Worm (Caenorhabditis elegans) whole organism, mixed stage, embryonic: ENCODE data around the gene ZK418.11.
A peak's percentile ranks its signal among the peaks of the same experiment; 100 is the strongest.

Experiments used
- M03D4.4 ChIP-seq: sonication (generic microtip); optimal IDR thresholded peaks from 2 replicates; lab custom pipeline; 2017; ENCODE audit warnings: mild to moderate bottlenecking, missing genetic modification characterization, missing compliant biosample characterization
- bed-3 ChIP-seq: fragments of 200-800 bp; sonication (Bioruptor generic); optimal IDR thresholded peaks from 3 replicates; lab custom pipeline; 2018; ENCODE audit warnings: mild to moderate bottlenecking, missing genetic modification characterization, moderate library complexity, missing compliant biosample characterization
- blmp-1 ChIP-seq: fragments of 150-350 bp; optimal IDR thresholded peaks from 2 replicates; lab custom pipeline; 2014; ENCODE audit warnings: missing biosample characterization, missing genetic modification characterization
- ceh-39 ChIP-seq: fragments of 150-350 bp; optimal IDR thresholded peaks from 2 replicates; lab custom pipeline; 2014; ENCODE audit warnings: missing biosample characterization, missing genetic modification characterization
- ceh-43 ChIP-seq: fragments of 200-800 bp; sonication (Bioruptor generic); optimal IDR thresholded peaks from 2 replicates; lab custom pipeline; 2018; ENCODE audit warnings: mild to moderate bottlenecking, missing genetic modification characterization, moderate library complexity, missing compliant biosample characterization
- ceh-83 ChIP-seq: fragments of 200-800 bp; sonication (Bioruptor generic); optimal IDR thresholded peaks from 2 replicates; lab custom pipeline; 2018; ENCODE audit warnings: mild to moderate bottlenecking, missing genetic modification characterization, missing compliant biosample characterization
- ces-1 ChIP-seq: fragments of 150-350 bp; optimal IDR thresholded peaks from 2 replicates; lab custom pipeline; 2014; ENCODE audit warnings: missing biosample characterization, missing genetic modification reagents, missing genetic modification characterization
- cnd-1 ChIP-seq: fragments of 200-800 bp; sonication (Bioruptor generic); optimal IDR thresholded peaks from 2 replicates; lab custom pipeline; 2018; ENCODE audit warnings: mild to moderate bottlenecking, missing genetic modification characterization, missing compliant biosample characterization
- drap-1 ChIP-seq: fragments of 200-800 bp; sonication (Bioruptor generic); optimal IDR thresholded peaks from 3 replicates; lab custom pipeline; 2018; ENCODE audit warnings: mild to moderate bottlenecking, missing genetic modification characterization, missing compliant biosample characterization
- elt-3 ChIP-seq: fragments of 150-350 bp; optimal IDR thresholded peaks from 2 replicates; lab custom pipeline; 2014; ENCODE audit warnings: missing biosample characterization, missing genetic modification characterization
- flh-1 ChIP-seq: fragments of 200-800 bp; sonication (Bioruptor generic); optimal IDR thresholded peaks from 2 replicates; lab custom pipeline; 2018; ENCODE audit warnings: mild to moderate bottlenecking, missing genetic modification characterization, moderate library complexity, missing compliant biosample characterization
- ham-2 ChIP-seq: fragments of 200-800 bp; sonication (Bioruptor generic); optimal IDR thresholded peaks from 2 replicates; lab custom pipeline; 2018; ENCODE audit warnings: mild to moderate bottlenecking, missing genetic modification characterization, missing compliant biosample characterization
- hlh-1 ChIP-seq: fragments of 150-350 bp; optimal IDR thresholded peaks from 2 replicates; lab custom pipeline; 2014; ENCODE audit warnings: missing biosample characterization, missing genetic modification reagents, missing genetic modification characterization
- lin-13 ChIP-seq: fragments of 150-350 bp; optimal IDR thresholded peaks from 2 replicates; lab custom pipeline; 2014; ENCODE audit warnings: missing biosample characterization, missing genetic modification characterization
- lin-32 ChIP-seq: fragments of 200-800 bp; sonication (Bioruptor generic); optimal IDR thresholded peaks from 2 replicates; lab custom pipeline; 2018; ENCODE audit warnings: mild to moderate bottlenecking, missing genetic modification characterization, missing compliant biosample characterization
- lsy-2 ChIP-seq: fragments of 150-350 bp; optimal IDR thresholded peaks from 2 replicates; lab custom pipeline; 2014; ENCODE audit warnings: missing biosample characterization, missing genetic modification characterization
- mab-5 ChIP-seq: fragments of 150-350 bp; optimal IDR thresholded peaks from 2 replicates; lab custom pipeline; 2014; ENCODE audit warnings: missing biosample characterization, missing genetic modification characterization
- mep-1 ChIP-seq: fragments of 150-350 bp; optimal IDR thresholded peaks from 2 replicates; lab custom pipeline; 2017; ENCODE audit warnings: missing biosample characterization, missing genetic modification reagents, missing genetic modification characterization, inconsistent platforms
- mls-2 ChIP-seq: sonication (generic microtip); optimal IDR thresholded peaks from 2 replicates; lab custom pipeline; 2016; ENCODE audit warnings: mild to moderate bottlenecking, missing genetic modification characterization, moderate library complexity, missing compliant biosample characterization
- nhr-2 ChIP-seq: fragments of 150-350 bp; optimal IDR thresholded peaks from 2 replicates; lab custom pipeline; 2014; ENCODE audit warnings: missing biosample characterization, missing genetic modification characterization
- nhr-237 ChIP-seq: fragments of 150-350 bp; optimal IDR thresholded peaks from 2 replicates; lab custom pipeline; 2014; ENCODE audit warnings: missing biosample characterization, missing genetic modification characterization
- nhr-28 ChIP-seq: fragments of 150-350 bp; optimal IDR thresholded peaks from 2 replicates; lab custom pipeline; 2014; ENCODE audit warnings: missing biosample characterization, missing genetic modification characterization
- nhr-76 ChIP-seq: sonication (generic microtip); optimal IDR thresholded peaks from 2 replicates; lab custom pipeline; 2017; ENCODE audit warnings: missing biosample characterization, missing genetic modification characterization
- pha-4 ChIP-seq: fragments of 150-350 bp; optimal IDR thresholded peaks from 2 replicates; lab custom pipeline; 2018; ENCODE audit warnings: missing biosample characterization, missing genetic modification reagents, missing genetic modification characterization
- sem-2 ChIP-seq: fragments of 200-800 bp; sonication (Bioruptor generic); optimal IDR thresholded peaks from 2 replicates; lab custom pipeline; 2018; ENCODE audit warnings: mild to moderate bottlenecking, missing genetic modification characterization, missing compliant biosample characterization
- sptf-1 ChIP-seq: sonication (generic microtip); optimal IDR thresholded peaks from 2 replicates; lab custom pipeline; 2017; ENCODE audit warnings: mild to moderate bottlenecking, missing genetic modification characterization, moderate library complexity, missing compliant biosample characterization
- tbx-8 ChIP-seq: fragments of 200-800 bp; sonication (Bioruptor generic); optimal IDR thresholded peaks from 2 replicates; lab custom pipeline; 2018; ENCODE audit warnings: mild to moderate bottlenecking, missing genetic modification characterization, moderate library complexity, missing compliant biosample characterization
- unc-120 ChIP-seq: sonication (generic microtip); optimal IDR thresholded peaks from 2 replicates; lab custom pipeline; 2017; ENCODE audit warnings: missing genetic modification characterization, missing compliant biosample characterization; ENCODE audit not compliant: poor library complexity, severe bottlenecking
- unc-39 ChIP-seq: fragments of 150-350 bp; optimal IDR thresholded peaks from 2 replicates; lab custom pipeline; 2014; ENCODE audit warnings: missing biosample characterization, missing genetic modification characterization
- unc-62 ChIP-seq: fragments of 150-350 bp; optimal IDR thresholded peaks from 2 replicates; lab custom pipeline; 2014; ENCODE audit warnings: missing biosample characterization, missing genetic modification reagents, missing genetic modification characterization
- zip-8 ChIP-seq: fragments of 150-350 bp; optimal IDR thresholded peaks from 2 replicates; lab custom pipeline; 2014; ENCODE audit warnings: missing biosample characterization, missing genetic modification characterization
- ztf-11 ChIP-seq: fragments of 150-350 bp; optimal IDR thresholded peaks from 2 replicates; lab custom pipeline; 2014; ENCODE audit warnings: missing biosample characterization, missing genetic modification characterization

Gene ZK418.11

DNA sequence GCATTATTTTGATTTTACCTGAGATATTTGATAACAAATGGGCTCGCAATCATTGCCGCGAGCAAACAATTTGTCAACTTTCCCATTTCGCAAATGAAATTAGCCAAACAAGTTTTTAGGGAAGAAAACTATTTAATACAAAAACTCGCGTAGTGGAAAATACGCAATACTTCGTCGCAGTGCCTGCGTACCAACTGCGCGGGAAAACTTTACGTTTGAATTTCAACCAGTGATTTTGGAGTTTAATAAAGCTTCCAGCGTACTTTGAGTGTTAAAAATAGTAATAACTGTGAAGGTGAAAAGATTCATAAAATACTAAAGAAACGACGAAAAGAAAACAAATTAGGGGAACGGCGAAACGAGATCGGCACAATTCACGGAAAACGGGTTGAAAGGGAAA is 15.2 kb upstream of the ZK418.11 start, which contains the start of gene tofu-7:
Gene tofu-7, minus strand, starts transcription at position 111 of the 400 bp plus-strand sequence.
- TF ChIP-seq ceh-39 (tag; lab: Kevin White, UChicago): no peak
- no peak for TF ChIP-seq nhr-76
- no peak for TF ChIP-seq M03D4.4 (tag; lab: Kevin White, UChicago)
- TF ChIP-seq lin-13: no peak
- no peak for TF ChIP-seq blmp-1 (tag; lab: Kevin White, UChicago)
- TF ChIP-seq lin-32: no peak
- TF ChIP-seq ceh-83 (GFP tag; lab: Kevin White, UChicago): no peak
- no peak for TF ChIP-seq ham-2 (GFP tag; lab: Kevin White, UChicago)
- TF ChIP-seq sem-2 (GFP tag; lab: Kevin White, UChicago): no peak

DNA sequence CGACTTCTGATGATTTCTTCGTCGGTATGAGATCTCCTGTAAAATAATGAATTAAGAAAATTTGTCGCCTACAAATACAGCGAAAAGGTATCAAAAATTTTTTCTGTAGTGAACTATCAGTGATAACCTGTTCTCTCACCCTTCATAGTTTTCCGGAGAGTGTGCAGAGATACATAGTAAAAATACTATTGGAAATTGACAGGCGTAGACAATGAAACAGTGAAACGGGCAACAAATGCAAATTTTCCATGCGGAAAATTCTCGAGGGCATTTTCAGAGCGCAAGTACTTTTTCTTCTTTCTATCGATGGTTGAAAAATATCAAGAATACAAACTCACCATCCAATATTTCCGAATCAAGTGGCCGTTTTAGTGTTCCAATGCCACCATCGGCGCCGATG is 12.9 kb upstream of the ZK418.11 start:
- no peak for TF ChIP-seq pha-4 (tag; lab: Kevin White, UChicago)
- no peak for TF ChIP-seq nhr-2 (tag; lab: Kevin White, UChicago)
- no peak for TF ChIP-seq ces-1 (GFP tag; lab: Kevin White, UChicago)
- no peak for TF ChIP-seq elt-3
- no peak for TF ChIP-seq ham-2 (GFP tag; lab: Kevin White, UChicago)
- TF ChIP-seq nhr-28 (tag; lab: Kevin White, UChicago): no peak
- no peak for TF ChIP-seq bed-3 (GFP tag; lab: Kevin White, UChicago)
- TF ChIP-seq sem-2 (GFP tag; lab: Kevin White, UChicago): no peak
- no peak for TF ChIP-seq zip-8
- TF ChIP-seq mab-5: no peak
- no peak for TF ChIP-seq unc-39 (tag; lab: Kevin White, UChicago)
- TF ChIP-seq unc-120 (tag; lab: Kevin White, UChicago): no peak
- no peak for TF ChIP-seq ceh-83 (GFP tag; lab: Kevin White, UChicago)
- no peak for TF ChIP-seq ztf-11 (tag; lab: Kevin White, UChicago)
- TF ChIP-seq flh-1 (GFP tag; lab: Kevin White, UChicago): no peak
- no peak for TF ChIP-seq ceh-43 (GFP tag; lab: Kevin White, UChicago)
- no peak for TF ChIP-seq nhr-237 (tag; lab: Kevin White, UChicago)
- no peak for TF ChIP-seq hlh-1 (tag; lab: Kevin White, UChicago)
- no peak for TF ChIP-seq drap-1 (GFP tag; lab: Kevin White, UChicago)
- TF ChIP-seq sptf-1: no peak

DNA sequence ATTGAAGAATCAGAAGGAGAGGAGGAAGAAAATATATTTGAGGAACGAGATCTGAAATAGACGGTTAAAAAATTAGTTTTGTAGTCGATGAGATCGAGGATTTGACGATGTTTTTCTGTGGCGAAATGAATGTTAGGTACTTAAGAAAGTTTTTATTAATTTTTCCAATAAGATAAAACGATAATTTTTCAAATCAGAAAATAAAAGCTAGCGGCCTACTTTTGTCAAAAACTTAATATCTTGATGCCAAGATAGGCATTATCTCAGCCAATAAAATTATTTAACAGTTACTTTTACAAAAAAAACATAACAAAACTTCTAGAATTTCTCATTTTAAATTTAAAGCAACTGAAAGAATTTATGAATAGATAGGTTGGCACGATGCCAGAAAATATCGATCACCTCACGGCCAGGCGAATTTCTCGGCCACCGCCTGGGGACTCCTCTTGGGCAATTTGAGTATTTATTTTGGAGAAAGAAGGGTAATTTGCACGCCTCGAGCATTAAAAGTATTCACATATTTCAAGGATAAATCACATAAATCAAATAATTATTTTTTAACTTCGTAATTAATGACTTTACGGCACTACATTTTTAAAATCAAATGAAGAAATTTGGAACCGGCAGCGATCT is 12.3 kb upstream of the ZK418.11 start, which contains the start of gene fubl-2:
Gene fubl-2, minus strand, starts transcription at position 51 of the 633 bp plus-strand sequence.
- TF ChIP-seq hlh-1 (tag; lab: Kevin White, UChicago): no peak
- TF ChIP-seq flh-1 (GFP tag; lab: Kevin White, UChicago): no peak
- TF ChIP-seq ceh-83 (GFP tag; lab: Kevin White, UChicago): no peak
- TF ChIP-seq ces-1 (GFP tag; lab: Kevin White, UChicago): peak; percentile 4
- no peak for TF ChIP-seq nhr-28 (tag; lab: Kevin White, UChicago)
- no peak for TF ChIP-seq unc-120 (tag; lab: Kevin White, UChicago)
- peak; percentile 27 for TF ChIP-seq mep-1 (tag; lab: Kevin White, UChicago)
- TF ChIP-seq ceh-39 (tag; lab: Kevin White, UChicago): peak; percentile 80
- no peak for TF ChIP-seq cnd-1 (tag; lab: Kevin White, UChicago)
- no peak for TF ChIP-seq mls-2 (tag; lab: Kevin White, UChicago)
- no peak for TF ChIP-seq zip-8
- TF ChIP-seq lsy-2 (tag; lab: Kevin White, UChicago): no peak

DNA sequence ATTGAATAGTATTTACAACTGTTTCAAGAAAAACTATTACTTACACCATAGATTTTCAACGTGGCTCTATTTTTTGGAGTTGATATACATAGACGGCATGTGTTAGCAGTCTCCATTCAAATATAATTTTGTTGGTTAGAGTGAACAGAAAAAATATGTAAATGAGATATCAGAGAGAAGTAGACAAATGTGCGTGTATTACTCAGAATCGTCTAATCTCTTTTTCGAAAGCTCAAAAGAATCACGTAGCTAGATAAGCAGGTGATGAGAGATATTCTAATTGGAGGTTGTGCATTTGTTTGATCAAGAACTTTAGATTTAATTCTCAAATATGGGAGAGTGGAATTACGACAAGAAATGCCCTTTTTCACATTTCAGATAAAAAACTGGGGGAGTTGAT is 9.5 kb upstream of the ZK418.11 start, which contains the start of gene ZK418.10:
Gene ZK418.10, minus strand, starts transcription at position 148 of the 400 bp plus-strand sequence.
- no peak for TF ChIP-seq mls-2 (tag; lab: Kevin White, UChicago)
- no peak for TF ChIP-seq unc-39 (tag; lab: Kevin White, UChicago)
- TF ChIP-seq drap-1 (GFP tag; lab: Kevin White, UChicago): no peak
- TF ChIP-seq sptf-1: no peak
- TF ChIP-seq unc-62: no peak
- no peak for TF ChIP-seq nhr-237 (tag; lab: Kevin White, UChicago)
- TF ChIP-seq ham-2 (GFP tag; lab: Kevin White, UChicago): no peak
- TF ChIP-seq ceh-43 (GFP tag; lab: Kevin White, UChicago): no peak
- no peak for TF ChIP-seq nhr-2 (tag; lab: Kevin White, UChicago)
- TF ChIP-seq tbx-8: no peak
- no peak for TF ChIP-seq ceh-83 (GFP tag; lab: Kevin White, UChicago)
- no peak for TF ChIP-seq unc-120 (tag; lab: Kevin White, UChicago)
- no peak for TF ChIP-seq pha-4 (tag; lab: Kevin White, UChicago)
- TF ChIP-seq lsy-2 (tag; lab: Kevin White, UChicago): no peak
- no peak for TF ChIP-seq elt-3
- no peak for TF ChIP-seq bed-3 (GFP tag; lab: Kevin White, UChicago)
